Fruit fly (Drosophila melanogaster): ENCODE measurements around the gene CG33912.

Gene CG33912

dm6 chr3L:20747299-20747925 is 8.1 kb downstream of the CG33912 start (continued):
- peak; percentile 27 for TF ChIP-seq caup (GFP tag; optimal IDR thresholded peaks at IDR 0.05; ENCODE audit: severe bottlenecking)
- no peak for TF ChIP-seq NK7.1 (GFP tag; optimal IDR thresholded peaks at IDR 0.05)
- peak; percentile 24; the same call in 1 of the 2 replicates for TF ChIP-seq Rfx (GFP tag; IDR thresholded peaks at IDR 0.05)
- TF ChIP-seq phol (tag; optimal IDR thresholded peaks at IDR 0.05): peak; percentile 15
- no peak for TF ChIP-seq CG1792 (GFP tag; optimal IDR thresholded peaks at IDR 0.05)
- TF ChIP-seq CG18599 (GFP tag; optimal IDR thresholded peaks at IDR 0.05): peak; percentile 55
- peak; percentile 2 for TF ChIP-seq CG6765 (GFP tag; optimal IDR thresholded peaks at IDR 0.05)
- peak in 1 of 2 experiments; percentile 47 for TF ChIP-seq Hr51 (GFP tag; optimal IDR thresholded peaks at IDR 0.05)
- peak; percentile 7 for TF ChIP-seq oc (tag; optimal IDR thresholded peaks at IDR 0.05)
- TF ChIP-seq CG13296 (GFP tag; optimal IDR thresholded peaks at IDR 0.05): peak; percentile 22
- peak; percentile 34; the same call in 1 of the 2 replicates for TF ChIP-seq slbo (GFP tag; IDR thresholded peaks at IDR 0.05)
- TF ChIP-seq CG10209 (GFP tag; optimal IDR thresholded peaks at IDR 0.05): peak; percentile 2
- TF ChIP-seq Sox100B (GFP tag; optimal IDR thresholded peaks at IDR 0.05): peak; percentile 12
- TF ChIP-seq CG11504 (tag; optimal IDR thresholded peaks at IDR 0.05): peak; percentile 58
- no peak for TF ChIP-seq D19A (tag; optimal IDR thresholded peaks at IDR 0.05)
- peak; percentile 44 for TF ChIP-seq CG7839 (tag; optimal IDR thresholded peaks at IDR 0.05)
- TF ChIP-seq Meics (GFP tag; optimal IDR thresholded peaks at IDR 0.05): peak; percentile 45
- TF ChIP-seq CG1529 (GFP tag; optimal IDR thresholded peaks at IDR 0.05): no peak
- TF ChIP-seq CG10565 (GFP tag; optimal IDR thresholded peaks at IDR 0.05): no peak
- TF ChIP-seq scrt (GFP tag; optimal IDR thresholded peaks at IDR 0.05): peak; percentile 64
- peak; percentile 40 for TF ChIP-seq lilli (GFP tag; optimal IDR thresholded peaks at IDR 0.05)
- peak; percentile 9 for TF ChIP-seq ind (GFP tag; optimal IDR thresholded peaks at IDR 0.05)
- TF ChIP-seq CG6791 (GFP tag; IDR thresholded peaks at IDR 0.05; ENCODE audit: partially characterized antibody): no peak

dm6 chr3L:20739414-20739813 is 16.1 kb downstream of the CG33912 start, which contains the start of gene Gr77a:
Gr77a (minus strand) TSS chr3L:20739430.
- TF ChIP-seq CG33557 (GFP tag; optimal IDR thresholded peaks at IDR 0.05) (no peak), CG3281 (GFP tag; optimal IDR thresholded peaks at IDR 0.05) (no peak), Lhr (GFP tag; optimal IDR thresholded peaks at IDR 0.05) (no peak), Ets65A (GFP tag) (peak; percentile 70), sd (tag; optimal IDR thresholded peaks at IDR 0.05) (no peak), CG2678 (tag; optimal IDR thresholded peaks at IDR 0.05) (peak; percentile 0), CG7839 (tag; optimal IDR thresholded peaks at IDR 0.05) (peak; percentile 9), CG10366 (GFP tag; IDR thresholded peaks at IDR 0.05) (no peak), sna (GFP tag; IDR thresholded peaks at IDR 0.05; ENCODE audit: partially characterized antibody) (no peak), CG34224 (GFP tag; IDR thresholded peaks at IDR 0.05; ENCODE audit: partially characterized antibody) (no peak), gem (tag; optimal IDR thresholded peaks at IDR 0.05) (peak; percentile 25), dmrt99B (tag; optimal IDR thresholded peaks at IDR 0.05) (peak; percentile 16)

- TF ChIP-seq dmrt11E (tag; optimal IDR thresholded peaks at IDR 0.05) (peak; percentile 38), CG15696 (tag; optimal IDR thresholded peaks at IDR 0.05) (peak; percentile 25), CG9727 (GFP tag; optimal IDR thresholded peaks at IDR 0.05) (peak; percentile 14), sens (GFP tag) (peak; percentile 25), tx (GFP tag; optimal IDR thresholded peaks at IDR 0.05) (no peak), CG6765 (GFP tag; optimal IDR thresholded peaks at IDR 0.05) (no peak), inv (GFP tag; IDR thresholded peaks at IDR 0.05; ENCODE audit: partially characterized antibody) (no peak), CG8388 (GFP tag; optimal IDR thresholded peaks at IDR 0.05) (no peak), gem (tag; optimal IDR thresholded peaks at IDR 0.05) (peak; percentile 5), Med (GFP tag) (peak; percentile 40), CG1603 (tag; optimal IDR thresholded peaks at IDR 0.05) (peak; percentile 15), sqz (GFP tag; optimal IDR thresholded peaks at IDR 0.05) (no peak), Nf-YC (tag; optimal IDR thresholded peaks at IDR 0.05) (no peak), CG2202 (tag; optimal IDR thresholded peaks at IDR 0.05) (peak; percentile 11), MESR4 (GFP tag; optimal IDR thresholded peaks at IDR 0.05) (no peak)
Observed at dm6 chr3L:20737346-20737745, 18.1 kb downstream of the CG33912 start.

Data from whole organism, embryonic.